Worm (Caenorhabditis elegans): ENCODE data around the gene nhr-225.
A peak's percentile ranks its signal among the peaks of the same experiment; 100 is the strongest.

Gene nhr-225

DNA sequence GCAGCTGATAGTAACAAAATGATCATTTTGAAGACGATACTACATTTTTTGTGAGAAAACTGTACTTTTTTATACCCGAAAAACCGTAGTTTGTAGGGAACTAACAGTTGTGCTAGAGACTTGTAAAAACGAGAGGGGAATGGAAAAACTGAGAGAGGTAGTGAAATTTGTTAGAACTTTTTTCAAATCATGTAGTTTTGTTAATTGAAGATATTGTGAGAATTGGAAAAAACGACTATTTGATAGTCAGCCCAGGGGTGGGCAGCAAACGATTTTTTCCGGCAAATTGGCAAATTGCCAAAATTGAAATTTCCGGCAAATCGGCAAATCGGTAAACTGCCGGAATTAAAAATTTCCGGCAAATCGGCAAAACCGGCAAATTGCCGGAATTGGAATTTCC, 41.0 kb downstream of the nhr-225 start, which contains the start of gene cyp-33C6 (continued):
- TF ChIP-seq F57C9.4 (tag; optimal IDR thresholded peaks at IDR 0.05): no peak
- no peak for TF ChIP-seq F39B2.1 (GFP tag; IDR thresholded peaks at IDR 0.05)
- TF ChIP-seq ztf-3 (GFP tag; optimal IDR thresholded peaks at IDR 0.05): no peak

ce11 chrV:2244751-2245150, 45.5 kb downstream of the nhr-225 start, which contains the start of gene cyp-33C5:
Gene cyp-33C5, plus strand, starts transcription at chrV:2245004.
- TF ChIP-seq Y53G8AR.9 (GFP tag; conservative IDR thresholded peaks at IDR 0.05) (no peak), hmg-1.2 (GFP tag; IDR thresholded peaks at IDR 0.05) (peak; percentile 80; the same call in 1 of the 2 replicates), nhr-80 (tag; optimal IDR thresholded peaks at IDR 0.05) (peak; percentile 4)

- TF ChIP-seq mcd-1 (GFP tag; IDR thresholded peaks at IDR 0.05) (no peak), hmg-1.2 (GFP tag; IDR thresholded peaks at IDR 0.05) (peak; percentile 41; the same call in 1 of the 2 replicates), T07F8.4 (tag; optimal IDR thresholded peaks at IDR 0.05) (no peak), F57C9.4 (tag; optimal IDR thresholded peaks at IDR 0.05) (no peak)
These were observed 47.6 kb downstream of the nhr-225 start, which contains the start of gene cyp-33C3 for ce11 chrV:2242630-2243029. Gene cyp-33C3, plus strand, starts transcription at chrV:2242778.
